Worm (Caenorhabditis elegans): ENCODE results near the gene unc-39.

unc-39 gene

DNA sequence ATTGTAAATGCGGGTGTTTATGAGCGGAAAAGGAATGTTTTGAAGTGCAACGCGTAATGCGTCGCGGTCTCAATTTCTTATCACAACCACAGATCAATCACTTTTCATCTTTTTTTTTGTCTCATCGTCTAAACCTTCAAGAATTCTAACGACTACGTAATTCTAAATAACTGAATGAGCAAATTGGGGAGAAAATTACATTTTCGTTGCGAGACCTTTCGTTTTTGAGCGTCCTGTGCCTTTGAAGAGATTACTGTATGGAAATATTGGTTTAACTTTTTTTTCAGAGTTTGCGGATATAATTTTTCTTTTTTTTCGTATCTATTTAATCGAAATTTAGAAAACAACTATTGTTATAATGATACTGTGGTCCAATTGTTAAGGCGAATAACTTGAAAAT is 22.4 kb upstream of the unc-39 start:
- TF ChIP-seq F33H1.4 (GFP tag; IDR thresholded peaks at IDR 0.05) (peak; percentile 67), hmg-1.2 (GFP tag; IDR thresholded peaks at IDR 0.05) (no peak), pbrm-1 (GFP tag; IDR thresholded peaks at IDR 0.05) (0 out of 2 replicates have a peak, but pooled peaks have one; percentile 19), D2030.7 (GFP tag; IDR thresholded peaks at IDR 0.05) (peak; percentile 13; the same call in 1 of the 2 replicates), F55B11.4 (tag; optimal IDR thresholded peaks at IDR 0.05; ENCODE audit: borderline replicate concordance, insufficient read depth) (no peak), Y67H2A.10 (GFP tag; conservative IDR thresholded peaks at IDR 0.05) (no peak), ceh-27 (GFP tag; optimal IDR thresholded peaks at IDR 0.05) (no peak), Y56A3A.18 (GFP tag; IDR thresholded peaks at IDR 0.05) (no peak), ztf-6 (GFP tag; IDR thresholded peaks at IDR 0.05) (no peak), attf-6 (GFP tag; IDR thresholded peaks at IDR 0.05) (0 out of 2 replicates have a peak, but pooled peaks have one; percentile 35), egl-18 (GFP tag; IDR thresholded peaks at IDR 0.05) (no peak), cebp-1 (GFP tag; IDR thresholded peaks at IDR 0.05) (no peak), cebp-1 (tag; optimal IDR thresholded peaks at IDR 0.05) (no peak), F10E7.11 (tag; optimal IDR thresholded peaks at IDR 0.05) (no peak), F52B5.7 (tag; optimal IDR thresholded peaks at IDR 0.05) (no peak), nhr-80 (tag; optimal IDR thresholded peaks at IDR 0.05) (no peak), zim-3 (tag; optimal IDR thresholded peaks at IDR 0.05) (no peak), Y79H2A.3 (GFP tag; conservative IDR thresholded peaks at IDR 0.05) (no peak), unc-130 (GFP tag; optimal IDR thresholded peaks at IDR 0.05) (no peak), zfh-2 (GFP tag; conservative IDR thresholded peaks at IDR 0.05) (no peak), madf-6 (GFP tag; IDR thresholded peaks at IDR 0.05) (peak; percentile 62), mxl-1 (tag; optimal IDR thresholded peaks at IDR 0.05) (no peak), gei-17 (GFP tag; optimal IDR thresholded peaks at IDR 0.05) (no peak), ceh-58 (GFP tag; IDR thresholded peaks at IDR 0.05) (no peak), snpc-3.4 (tag; optimal IDR thresholded peaks at IDR 0.05) (peak; percentile 25), ztf-25 (GFP tag; IDR thresholded peaks at IDR 0.05) (0 out of 2 replicates have a peak, but pooled peaks have one; percentile 19), cebp-2 (GFP tag; IDR thresholded peaks at IDR 0.05) (no peak), hrde-1 (tag; optimal IDR thresholded peaks at IDR 0.05; ENCODE audit: borderline replicate concordance) (no peak), attf-5 (GFP tag; optimal IDR thresholded peaks at IDR 0.05) (no peak), die-1 (tag; optimal IDR thresholded peaks at IDR 0.05) (no peak), lin-26 (GFP tag; IDR thresholded peaks at IDR 0.05) (peak; percentile 17; the same call in 1 of the 2 replicates), Y95B8A.8 (GFP tag; IDR thresholded peaks at IDR 0.05) (no peak), lsl-1 (GFP tag; optimal IDR thresholded peaks at IDR 0.05) (peak; percentile 63), snpc-4 (GFP tag; optimal IDR thresholded peaks at IDR 0.05) (no peak), snpc-4 (tag; optimal IDR thresholded peaks at IDR 0.05) (no peak), mcd-1 (GFP tag; IDR thresholded peaks at IDR 0.05) (no peak), ztf-22 (GFP tag; optimal IDR thresholded peaks at IDR 0.05) (no peak), snpc-1.1 (tag; optimal IDR thresholded peaks at IDR 0.05; ENCODE audit: insufficient read depth) (no peak), snpc-1.3 (tag; optimal IDR thresholded peaks at IDR 0.05; ENCODE audit: insufficient read depth) (no peak), somi-1 (GFP tag; optimal IDR thresholded peaks at IDR 0.05) (no peak), ZK185.1 (tag; optimal IDR thresholded peaks at IDR 0.05; ENCODE audit: poor library complexity, severe bottlenecking) (no peak), F57C9.4 (tag; optimal IDR thresholded peaks at IDR 0.05) (no peak), F37B4.10 (GFP tag; IDR thresholded peaks at IDR 0.05) (no peak), nfya-2 (GFP tag; IDR thresholded peaks at IDR 0.05) (no peak), mes-4 (tag; optimal IDR thresholded peaks at IDR 0.05) (no peak)

Data from whole organism, young adult.